Worm (Caenorhabditis elegans) whole organism, L1 larva: Measurements from ENCODE around the gene K11H12.9.

Experiments used
- aly-2 ChIP-seq: fragments of 150-350 bp; optimal IDR thresholded peaks from 2 replicates; lab custom pipeline; 2014; ENCODE audit warnings: missing biosample characterization, missing genetic modification characterization
- ama-1 ChIP-seq: fragments of 150-350 bp; optimal IDR thresholded peaks from 2 replicates; lab custom pipeline; 2014
- efl-3 ChIP-seq: fragments of 200-800 bp; sonication (Bioruptor generic); optimal IDR thresholded peaks from 2 replicates; lab custom pipeline; 2018; ENCODE audit warnings: mild to moderate bottlenecking, missing genetic modification characterization, missing compliant biosample characterization
- egl-27 ChIP-seq, 2 experiments: fragments of 150-350 bp in 1 of 2; sonication (generic microtip); optimal IDR thresholded peaks; 3 replicates each; lab custom pipeline; 2017 to 2018; ENCODE audit warnings: missing biosample characterization in 2 of 2, missing genetic modification characterization in 2 of 2, missing genetic modification reagents in 2 of 2
- elt-3 ChIP-seq, 6 experiments: fragments of 150-350 bp in 1 of 6; sonication (generic microtip); optimal IDR thresholded peaks; 2 replicates each; lab custom pipeline; 2017 to 2018; ENCODE audit warnings: missing biosample characterization in 6 of 6, missing genetic modification characterization in 6 of 6, inconsistent platforms in 1 of 6
- ets-5 ChIP-seq: fragments of 200-800 bp; sonication (Bioruptor generic); IDR thresholded peaks from 2 replicates; pipeline ENCODE4 v1.3.6; 2022; ENCODE audit warnings: missing genetic modification characterization, missing compliant biosample characterization
- fkh-10 ChIP-seq: sonication (generic microtip); optimal IDR thresholded peaks from 2 replicates; lab custom pipeline; 2017; ENCODE audit warnings: missing biosample characterization, missing genetic modification reagents, missing genetic modification characterization
- isw-1 ChIP-seq: fragments of 200-800 bp; sonication (Bioruptor generic); IDR thresholded peaks from 2 replicates; pipeline ENCODE4 v1.3.6; 2022; ENCODE audit warnings: missing genetic modification characterization, missing compliant biosample characterization
- lin-13 ChIP-seq: fragments of 150-350 bp; optimal IDR thresholded peaks from 2 replicates; lab custom pipeline; 2014; ENCODE audit warnings: missing biosample characterization, missing genetic modification reagents, missing genetic modification characterization
- lir-3 ChIP-seq: sonication (generic microtip); optimal IDR thresholded peaks from 2 replicates; lab custom pipeline; 2016; ENCODE audit warnings: mild to moderate bottlenecking, missing genetic modification characterization, moderate library complexity, missing compliant biosample characterization; ENCODE audit not compliant: poor library complexity
- mef-2 ChIP-seq: fragments of 150-350 bp; optimal IDR thresholded peaks from 2 replicates; lab custom pipeline; 2014; ENCODE audit warnings: missing biosample characterization, missing genetic modification characterization
- nhr-12 ChIP-seq: sonication (generic microtip); optimal IDR thresholded peaks from 2 replicates; lab custom pipeline; 2017; ENCODE audit warnings: missing biosample characterization, missing genetic modification characterization
- vab-15 ChIP-seq: sonication (generic microtip); optimal IDR thresholded peaks from 2 replicates; lab custom pipeline; 2017; ENCODE audit warnings: missing genotype, mild to moderate bottlenecking, missing genetic modification characterization, missing compliant biosample characterization
- ztf-11 ChIP-seq, 2 experiments: sonication (generic microtip); optimal IDR thresholded peaks; 2 replicates each; lab custom pipeline; 2016 to 2017; ENCODE audit warnings: missing genetic modification characterization in 2 of 2, missing biosample characterization in 1 of 2, missing compliant biosample characterization in 1 of 2

ce11 chrIV:654526-655440, 5.3 kb downstream of the K11H12.9 start, which contains the start of the genes rpl-15 and K11H12.8:
- peak; percentile 99 for TF ChIP-seq fkh-10 (GFP tag; lab: Kevin White, UChicago)
- peak; percentile 91 for TF ChIP-seq ama-1 (lab: Kevin White, UChicago)
- TF ChIP-seq lin-13 (GFP tag; lab: Kevin White, UChicago) = peak; percentile 100
- TF ChIP-seq isw-1 (GFP tag; lab: Robert Waterston, UW) = peak; percentile 99
- peak; percentile 58 to 100 for TF ChIP-seq ztf-11 (tag; optimal IDR thresholded peaks at IDR 0.05; lab: Kevin White, UChicago)
- TF ChIP-seq elt-3 (tag; optimal IDR thresholded peaks at IDR 0.05; lab: Kevin White, UChicago) = peak; percentile 99 to 100 (median 100)
- TF ChIP-seq ets-5 = peak; percentile 90; the same call in 1 of the 2 replicates
- TF ChIP-seq lir-3 (tag; lab: Kevin White, UChicago) = peak; percentile 97
- TF ChIP-seq efl-3 (GFP tag; lab: Kevin White, UChicago) = peak; percentile 86
- peak; percentile 98 for TF ChIP-seq mef-2 (tag; lab: Kevin White, UChicago)
- peak; percentile 44 to 98 for TF ChIP-seq egl-27 (tag; optimal IDR thresholded peaks at IDR 0.05; lab: Kevin White, UChicago)
- TF ChIP-seq nhr-12 = peak; percentile 59
- TF ChIP-seq aly-2 (tag; lab: Kevin White, UChicago) = peak; percentile 98
- TF ChIP-seq vab-15 (tag; lab: Kevin White, UChicago) = peak; percentile 99
